Worm (Caenorhabditis elegans): ENCODE measurements around the gene algn-14.

DNA sequence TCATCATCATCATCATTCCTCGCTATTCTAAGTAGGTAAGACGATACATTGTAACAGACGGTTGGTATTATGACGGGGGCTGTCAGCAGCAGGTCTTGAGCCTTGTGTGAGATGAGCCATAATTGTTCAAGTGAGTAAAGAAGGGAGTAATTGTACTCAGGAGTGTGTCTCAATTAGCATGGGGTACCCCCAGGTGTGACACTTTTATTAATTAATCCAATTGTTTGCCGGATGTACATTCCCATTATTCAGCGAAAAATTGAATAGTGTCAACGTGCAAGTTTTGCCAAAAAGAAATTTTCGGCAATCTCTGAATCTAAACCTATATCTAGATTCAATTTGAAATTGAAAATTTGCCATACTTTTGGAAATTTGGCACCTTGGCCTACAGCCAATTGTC, 45.8 kb upstream of the algn-14 start:
- no peak for TF ChIP-seq lin-29 (GFP tag; IDR thresholded peaks at IDR 0.05)
- no peak for TF ChIP-seq fkh-10 (GFP tag; optimal IDR thresholded peaks at IDR 0.05)
- no peak for TF ChIP-seq nhr-237 (tag; optimal IDR thresholded peaks at IDR 0.05)
- no peak for TF ChIP-seq F37D6.2 (tag; optimal IDR thresholded peaks at IDR 0.05)
- TF ChIP-seq nhr-11 (tag; optimal IDR thresholded peaks at IDR 0.05): no peak
- TF ChIP-seq zag-1 (tag; optimal IDR thresholded peaks at IDR 0.05): no peak
- TF ChIP-seq ztf-7 (tag; optimal IDR thresholded peaks at IDR 0.05): no peak
- no peak for TF ChIP-seq nhr-25 (tag; optimal IDR thresholded peaks at IDR 0.05; ENCODE audit: borderline replicate concordance, insufficient read depth)
- TF ChIP-seq tag-97 (GFP tag; IDR thresholded peaks at IDR 0.05): no peak
- no peak for TF ChIP-seq ztf-11 (tag; optimal IDR thresholded peaks at IDR 0.05)
- no peak for TF ChIP-seq sdz-12 (GFP tag; optimal IDR thresholded peaks at IDR 0.05)

Measured in whole organism, L4 larva.